Fruit fly (Drosophila melanogaster) whole organism, prepupa: Measurements from ENCODE around the gene Pten.

ENCODE experiments used
- CG10631 ChIP-seq: fragments of 200-800 bp; sonication (Bioruptor generic); optimal IDR thresholded peaks from 2 replicates; lab custom pipeline; 2016; ENCODE audit warnings: missing biosample characterization, missing genetic modification characterization
- CG11762 ChIP-seq: fragments of 200-800 bp; sonication (Bioruptor generic); optimal IDR thresholded peaks from 3 replicates; lab custom pipeline; 2016; ENCODE audit warnings: missing biosample characterization, missing genetic modification characterization; ENCODE audit not compliant: insufficient read depth
- CG11902 ChIP-seq: fragments of 200-800 bp; sonication (Bioruptor generic); optimal IDR thresholded peaks from 3 replicates; lab custom pipeline; 2016; ENCODE audit warnings: missing biosample characterization, missing genetic modification characterization
- CG16779 ChIP-seq: fragments of 200-800 bp; sonication (Bioruptor generic); optimal IDR thresholded peaks from 3 replicates; lab custom pipeline; 2017; ENCODE audit warnings: missing biosample characterization, mild to moderate bottlenecking, missing genetic modification characterization
- CG34406 ChIP-seq: fragments of 200-800 bp; sonication (Bioruptor generic); optimal IDR thresholded peaks from 3 replicates; lab custom pipeline; 2016; ENCODE audit warnings: missing biosample characterization, missing genetic modification characterization
- CG4318 ChIP-seq: fragments of 200-800 bp; sonication (Bioruptor generic); optimal IDR thresholded peaks from 3 replicates; lab custom pipeline; 2017; ENCODE audit warnings: missing biosample characterization, mild to moderate bottlenecking, missing genetic modification characterization
- CG6808 ChIP-seq: fragments of 200-800 bp; sonication (Bioruptor generic); optimal IDR thresholded peaks from 3 replicates; lab custom pipeline; 2017; ENCODE audit warnings: missing biosample characterization, missing genetic modification characterization, mild to moderate bottlenecking, moderate library complexity, missing genetic modification reagents
- CG6854 ChIP-seq: fragments of 200-800 bp; sonication (Bioruptor generic); optimal IDR thresholded peaks from 2 replicates; lab custom pipeline; 2017; ENCODE audit warnings: missing biosample characterization, mild to moderate bottlenecking, missing genetic modification characterization
- CG9139 ChIP-seq: fragments of 200-800 bp; sonication (Bioruptor generic); optimal IDR thresholded peaks from 3 replicates; lab custom pipeline; 2017; ENCODE audit warnings: missing biosample characterization, mild to moderate bottlenecking, missing genetic modification characterization
- Hr39 ChIP-seq: fragments of 200-800 bp; sonication (Bioruptor generic); optimal IDR thresholded peaks from 2 replicates; lab custom pipeline; 2016; ENCODE audit warnings: missing biosample characterization, missing genetic modification characterization
- Met ChIP-seq: fragments of 200-800 bp; sonication (Bioruptor generic); optimal IDR thresholded peaks from 3 replicates; lab custom pipeline; 2016; ENCODE audit warnings: missing biosample characterization, missing genetic modification characterization
- fkh ChIP-seq: fragments of 200-800 bp; sonication (Bioruptor generic); optimal IDR thresholded peaks from 3 replicates; lab custom pipeline; 2017; ENCODE audit warnings: missing biosample characterization, mild to moderate bottlenecking, missing genetic modification characterization, moderate library complexity
- lz ChIP-seq: fragments of 200-800 bp; sonication (Bioruptor generic); optimal IDR thresholded peaks from 3 replicates; lab custom pipeline; 2016; ENCODE audit warnings: missing biosample characterization, missing genetic modification characterization
- svp ChIP-seq: fragments of 200-800 bp; sonication (Bioruptor generic); peaks from one replicate; lab custom pipeline; 2016; ENCODE audit warnings: missing biosample characterization, missing genetic modification characterization

DNA sequence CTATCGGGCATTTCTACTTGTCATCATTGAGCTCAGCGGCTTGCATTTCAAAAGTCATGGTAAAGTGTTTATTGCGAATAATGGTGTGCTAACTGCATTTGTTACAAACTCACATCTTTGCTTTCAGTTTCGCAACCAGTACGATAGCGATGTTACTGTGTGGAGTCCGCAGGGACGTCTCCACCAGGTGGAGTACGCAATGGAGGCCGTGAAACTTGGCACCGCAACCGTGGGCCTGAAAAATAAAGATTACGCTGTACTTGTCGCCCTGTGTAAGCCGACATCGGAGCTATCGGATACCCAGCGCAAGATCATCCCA, 39.5 kb downstream of the Pten start:
- TF ChIP-seq CG11762 (GFP tag; lab: Kevin White, UChicago) (no peak), Met (GFP tag; lab: Kevin White, UChicago) (no peak), CG4318 (GFP tag; lab: Kevin White, UChicago) (no peak), CG6854 (GFP tag; lab: Kevin White, UChicago) (no peak), CG11902 (GFP tag; lab: Kevin White, UChicago) (no peak), CG9139 (GFP tag; lab: Kevin White, UChicago) (no peak), CG6808 (no peak), CG16779 (no peak), Hr39 (GFP tag; lab: Kevin White, UChicago) (no peak), fkh (GFP tag; lab: Kevin White, UChicago) (no peak), lz (GFP tag; lab: Kevin White, UChicago) (no peak), CG10631 (GFP tag; lab: Kevin White, UChicago) (no peak), svp (GFP tag; lab: Kevin White, UChicago) (no peak), CG34406 (no peak)
